Worm (Caenorhabditis elegans) whole organism, L4 larva: ENCODE measurements around the gene F56H11.2.
A peak's percentile ranks its signal among the peaks of the same experiment; 100 is the strongest.

Experiments
- D1046.2 ChIP-seq: fragments of 200-800 bp; sonication (Bioruptor generic); IDR thresholded peaks from 2 replicates; pipeline ENCODE4 v1.3.6; 2022; ENCODE audit warnings: missing genetic modification characterization, missing compliant biosample characterization
- F10B5.3 ChIP-seq: sonication (generic microtip); optimal IDR thresholded peaks from 2 replicates; lab custom pipeline; 2016; ENCODE audit warnings: mild to moderate bottlenecking, missing genetic modification characterization, missing compliant biosample characterization
- F37D6.2 ChIP-seq: sonication (generic microtip); optimal IDR thresholded peaks from 2 replicates; lab custom pipeline; 2016; ENCODE audit warnings: mild to moderate bottlenecking, missing genetic modification characterization, missing compliant biosample characterization
- Y48G9A.11 ChIP-seq: fragments of 200-800 bp; sonication (Bioruptor generic); IDR thresholded peaks from 2 replicates; pipeline ENCODE4 v1.3.6; 2022; ENCODE audit warnings: missing genetic modification reagents, missing genetic modification characterization, missing compliant biosample characterization
- Y5F2A.4 ChIP-seq: fragments of 200-800 bp; sonication (Bioruptor generic); optimal IDR thresholded peaks from 2 replicates; lab custom pipeline; 2018; ENCODE audit warnings: mild to moderate bottlenecking, missing genetic modification characterization, missing compliant biosample characterization
- aha-1 ChIP-seq: fragments of 150-350 bp; peaks from one replicate; lab custom pipeline; 2014; ENCODE audit warnings: missing biosample characterization, missing genetic modification characterization
- ama-1 ChIP-seq: fragments of 150-350 bp; optimal IDR thresholded peaks from 2 replicates; lab custom pipeline; 2014; ENCODE audit warnings: inconsistent platforms, mixed read lengths
- arid-1 ChIP-seq: fragments of 200-800 bp; sonication (Bioruptor generic); conservative IDR thresholded peaks from 2 replicates; pipeline ENCODE4 v1.3.6; 2022; ENCODE audit warnings: missing genetic modification reagents, missing genetic modification characterization, missing compliant biosample characterization
- ceh-20 ChIP-seq: fragments of 200-800 bp; sonication (Bioruptor generic); IDR thresholded peaks from 2 replicates; pipeline ENCODE4 v1.3.6; 2022; ENCODE audit warnings: missing genetic modification reagents, missing genetic modification characterization, missing compliant biosample characterization
- ceh-28 ChIP-seq: fragments of 150-350 bp; optimal IDR thresholded peaks from 2 replicates; lab custom pipeline; 2014; ENCODE audit warnings: missing biosample characterization, missing genetic modification reagents, missing genetic modification characterization
- ceh-32 ChIP-seq: sonication (generic microtip); optimal IDR thresholded peaks from 2 replicates; lab custom pipeline; 2016; ENCODE audit warnings: mild to moderate bottlenecking, missing genetic modification characterization, missing compliant biosample characterization; ENCODE audit not compliant: poor library complexity
- ceh-62 ChIP-seq: sonication (generic microtip); optimal IDR thresholded peaks from 2 replicates; lab custom pipeline; 2017; ENCODE audit warnings: missing biosample characterization, missing genetic modification characterization
- ces-1 ChIP-seq: fragments of 150-350 bp; sonication (generic microtip); optimal IDR thresholded peaks from 4 replicates; lab custom pipeline; 2014; ENCODE audit warnings: missing biosample characterization, missing genetic modification reagents, missing genetic modification characterization
- ctbp-1 ChIP-seq: fragments of 200-800 bp; sonication (Bioruptor generic); IDR thresholded peaks from 2 replicates; pipeline ENCODE4 v1.3.6; 2022; ENCODE audit warnings: missing genetic modification reagents, missing genetic modification characterization, missing compliant biosample characterization
- daf-16 ChIP-seq, 3 experiments: sonication (generic microtip); optimal IDR thresholded peaks; 2 replicates each; lab custom pipeline; 2016 to 2017; ENCODE audit warnings: missing genetic modification characterization in 3 of 3, missing genetic modification reagents in 3 of 3, mild to moderate bottlenecking in 2 of 3, missing compliant biosample characterization in 2 of 3, missing biosample characterization in 1 of 3, moderate library complexity in 1 of 3
- dmd-6 ChIP-seq: fragments of 200-800 bp; sonication (Bioruptor generic); IDR thresholded peaks from 2 replicates; pipeline ENCODE4 v1.3.6; 2022; ENCODE audit warnings: missing genetic modification reagents, missing genetic modification characterization, missing compliant biosample characterization
- dmd-8 ChIP-seq: fragments of 200-800 bp; sonication (Bioruptor generic); IDR thresholded peaks from 2 replicates; pipeline ENCODE4 v1.3.6; 2022; ENCODE audit warnings: missing genetic modification characterization, missing compliant biosample characterization
- egl-43 ChIP-seq: fragments of 200-800 bp; sonication (Bioruptor generic); IDR thresholded peaks from 2 replicates; pipeline ENCODE4 v1.3.6; 2022; ENCODE audit warnings: missing genetic modification reagents, missing genetic modification characterization, missing compliant biosample characterization
- fkh-10 ChIP-seq: fragments of 150-350 bp; optimal IDR thresholded peaks from 2 replicates; lab custom pipeline; 2014; ENCODE audit warnings: missing biosample characterization, missing genetic modification reagents, missing genetic modification characterization
- fos-1 ChIP-seq: fragments of 150-350 bp; optimal IDR thresholded peaks from 2 replicates; lab custom pipeline; 2014; ENCODE audit warnings: missing biosample characterization, missing genetic modification characterization
- hif-1 ChIP-seq, 2 experiments: sonication (generic microtip); optimal IDR thresholded peaks; 2 replicates each; lab custom pipeline; 2016 to 2017; ENCODE audit warnings: missing compliant biosample characterization in 2 of 2, missing genetic modification characterization in 2 of 2, missing genetic modification reagents in 2 of 2, missing genotype in 2 of 2, mild to moderate bottlenecking in 1 of 2
- jun-1 ChIP-seq: fragments of 150-350 bp; optimal IDR thresholded peaks from 2 replicates; lab custom pipeline; 2014; ENCODE audit warnings: missing biosample characterization, missing genetic modification reagents, missing genetic modification characterization
- lim-7 ChIP-seq: fragments of 200-800 bp; sonication (Bioruptor generic); IDR thresholded peaks from 2 replicates; pipeline ENCODE4 v1.3.6; 2022; ENCODE audit warnings: missing genetic modification characterization, missing compliant biosample characterization
- lin-1 ChIP-seq: fragments of 200-800 bp; sonication (Bioruptor generic); IDR thresholded peaks from 2 replicates; pipeline ENCODE4 v1.3.6; 2022; ENCODE audit warnings: missing genetic modification reagents, missing genetic modification characterization, missing compliant biosample characterization
- lsy-2 ChIP-seq, 2 experiments: fragments of 150-350 bp in 1 of 2; sonication (generic microtip) in 1 of 2; optimal IDR thresholded peaks; 2 replicates each; lab custom pipeline; 2014 to 2017; ENCODE audit warnings: missing biosample characterization in 2 of 2, missing genetic modification characterization in 2 of 2
- madf-9 ChIP-seq: fragments of 200-800 bp; sonication (Bioruptor generic); conservative IDR thresholded peaks from 2 replicates; pipeline ENCODE4 v1.3.6; 2022; ENCODE audit warnings: missing genetic modification reagents, missing genetic modification characterization, missing compliant biosample characterization
- mdt-29 ChIP-seq: fragments of 200-800 bp; sonication (Bioruptor generic); IDR thresholded peaks from 2 replicates; pipeline ENCODE4 v1.3.6; 2022; ENCODE audit warnings: missing genetic modification reagents, missing genetic modification characterization, missing compliant biosample characterization
- nhr-28 ChIP-seq: fragments of 150-350 bp; optimal IDR thresholded peaks from 2 replicates; lab custom pipeline; 2014; ENCODE audit warnings: missing biosample characterization, missing genetic modification characterization
- nhr-48 ChIP-seq: sonication (generic microtip); optimal IDR thresholded peaks from 2 replicates; lab custom pipeline; 2016; ENCODE audit warnings: mild to moderate bottlenecking, missing genetic modification characterization, missing compliant biosample characterization
- pqm-1 ChIP-seq: sonication (generic microtip); optimal IDR thresholded peaks from 2 replicates; lab custom pipeline; 2017; ENCODE audit warnings: missing biosample characterization, missing genetic modification characterization
- rbr-2 ChIP-seq: sonication (generic microtip); optimal IDR thresholded peaks from 2 replicates; lab custom pipeline; 2016; ENCODE audit warnings: missing genotype, missing genetic modification characterization, missing compliant biosample characterization
- sdz-12 ChIP-seq: fragments of 200-800 bp; sonication (Bioruptor generic); optimal IDR thresholded peaks from 2 replicates; lab custom pipeline; 2018; ENCODE audit warnings: mild to moderate bottlenecking, missing genetic modification characterization, missing compliant biosample characterization
- skn-1 ChIP-seq: fragments of 150-350 bp; optimal IDR thresholded peaks from 2 replicates; lab custom pipeline; 2014; ENCODE audit warnings: missing biosample characterization, missing genetic modification characterization
- snpc-4 ChIP-seq: fragments of 150-350 bp; optimal IDR thresholded peaks from 2 replicates; lab custom pipeline; 2014; ENCODE audit warnings: missing biosample characterization, missing genetic modification characterization
- tra-1 ChIP-seq: fragments of 200-800 bp; sonication (Bioruptor generic); IDR thresholded peaks from 2 replicates; pipeline ENCODE4 v1.3.6; 2022; ENCODE audit warnings: missing genetic modification reagents, missing genetic modification characterization, missing compliant biosample characterization
- vab-7 ChIP-seq: fragments of 200-800 bp; sonication (Bioruptor generic); IDR thresholded peaks from 2 replicates; pipeline ENCODE4 v1.3.6; 2022; ENCODE audit warnings: missing genetic modification reagents, missing genetic modification characterization, missing compliant biosample characterization
- zip-11 ChIP-seq: fragments of 200-800 bp; sonication (Bioruptor generic); IDR thresholded peaks from 2 replicates; pipeline ENCODE4 v1.3.6; 2022; ENCODE audit warnings: missing genetic modification characterization, missing compliant biosample characterization
- ztf-7 ChIP-seq: fragments of 150-350 bp; optimal IDR thresholded peaks from 2 replicates; lab custom pipeline; 2014; ENCODE audit warnings: missing biosample characterization, missing genetic modification characterization

F56H11.2 gene

DNA sequence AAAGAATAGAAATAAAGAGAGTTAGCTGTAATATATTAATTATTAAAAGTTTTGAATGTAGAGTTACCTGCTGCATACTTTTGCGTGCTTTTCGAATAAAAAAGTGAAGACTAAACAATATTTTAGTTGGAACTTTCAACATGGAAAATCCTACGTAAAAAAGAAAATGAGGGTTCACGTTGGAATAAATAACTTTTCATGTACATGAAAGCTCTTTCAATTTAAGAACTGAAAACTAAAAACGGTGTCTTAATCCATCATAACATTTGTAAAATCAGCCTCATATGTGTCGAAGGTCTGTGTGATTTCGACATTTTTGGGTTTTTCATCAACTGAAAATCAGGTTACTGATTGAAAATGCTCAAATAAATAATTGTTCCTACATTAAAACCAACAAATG, 26.7 kb downstream of the F56H11.2 start, which contains the start of gene ttr-9:
Gene ttr-9 (minus strand): TSS at position 101 of the 400 bp plus-strand sequence.
- TF ChIP-seq lsy-2 (tag; optimal IDR thresholded peaks at IDR 0.05; lab: Kevin White, UChicago) = no peak
- no peak for TF ChIP-seq ces-1
- no peak for TF ChIP-seq ama-1
- no peak for TF ChIP-seq lim-7 (GFP tag; lab: Robert Waterston, UW)
- TF ChIP-seq dmd-8 = no peak
- no peak for TF ChIP-seq skn-1 (tag; lab: Kevin White, UChicago)
- TF ChIP-seq aha-1 (tag; lab: Kevin White, UChicago) = no peak
- no peak for TF ChIP-seq ztf-7 (tag; lab: Kevin White, UChicago)
- TF ChIP-seq tra-1 = no peak
- TF ChIP-seq mdt-29 (GFP tag; lab: Robert Waterston, UW) = no peak
- no peak for TF ChIP-seq Y48G9A.11
- TF ChIP-seq pqm-1 (tag; lab: Kevin White, UChicago) = no peak
- TF ChIP-seq zip-11 (GFP tag; lab: Robert Waterston, UW) = no peak

DNA sequence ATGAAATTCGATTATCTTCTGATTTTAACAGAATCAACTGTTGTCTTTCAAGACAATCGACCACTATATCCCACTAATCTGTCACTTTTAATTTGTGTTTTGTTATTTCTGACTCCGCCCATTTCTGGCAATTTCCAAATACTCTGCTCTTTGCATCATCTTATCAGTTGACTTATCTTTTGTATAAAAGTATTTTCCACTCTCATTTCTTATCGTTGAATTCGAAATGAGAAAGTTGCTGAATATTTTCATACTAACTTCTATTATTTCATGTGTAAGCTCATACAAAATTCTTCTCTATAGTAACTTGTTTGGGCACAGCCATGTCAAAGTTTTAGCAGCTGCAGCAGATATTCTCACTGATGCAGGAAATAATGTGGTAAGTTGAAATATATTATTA, 32.9 kb downstream of the F56H11.2 start, which contains the start of gene ugt-21:
Gene ugt-21 (plus strand): TSS at position 212 of the 400 bp plus-strand sequence.
- TF ChIP-seq ceh-32 (tag; lab: Kevin White, UChicago) (no peak), ztf-7 (tag; lab: Kevin White, UChicago) (peak; percentile 57), jun-1 (no peak), aha-1 (tag; lab: Kevin White, UChicago) (peak; percentile 87), rbr-2 (tag; lab: Kevin White, UChicago) (no peak), fkh-10 (GFP tag; lab: Kevin White, UChicago) (no peak), daf-16 (GFP tag; optimal IDR thresholded peaks at IDR 0.05; lab: Kevin White, UChicago) (no peak), daf-16 (tag; optimal IDR thresholded peaks at IDR 0.05; lab: Kevin White, UChicago) (no peak), dmd-6 (GFP tag; lab: Robert Waterston, UW) (no peak), madf-9 (GFP tag; lab: Robert Waterston, UW) (no peak), ctbp-1 (no peak), ceh-20 (no peak)

DNA sequence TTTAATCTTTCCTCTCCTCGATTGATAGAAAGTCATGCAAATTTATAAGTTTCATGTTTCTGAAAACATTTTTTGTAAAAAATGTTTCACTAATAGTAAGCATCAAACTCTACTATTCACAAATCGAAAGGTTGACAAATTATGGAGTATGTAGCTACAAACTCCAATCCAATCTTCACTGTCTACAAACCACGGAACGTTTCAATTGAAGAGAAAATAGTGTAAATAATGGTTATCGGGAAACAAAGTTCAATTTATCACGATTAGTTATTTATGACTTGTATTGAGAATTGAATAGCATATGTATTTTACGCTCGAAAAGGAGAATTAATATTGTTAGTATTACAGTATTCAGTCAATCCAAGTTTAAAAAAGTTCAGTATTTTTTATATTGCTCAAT, 33.3 kb downstream of the F56H11.2 start:
- TF ChIP-seq nhr-28 (tag; lab: Kevin White, UChicago) (peak; percentile 94), ceh-62 (tag; lab: Kevin White, UChicago) (no peak), arid-1 (GFP tag; lab: Robert Waterston, UW) (no peak), Y5F2A.4 (GFP tag; lab: Kevin White, UChicago) (no peak), egl-43 (no peak), D1046.2 (GFP tag; lab: Robert Waterston, UW) (no peak)

DNA sequence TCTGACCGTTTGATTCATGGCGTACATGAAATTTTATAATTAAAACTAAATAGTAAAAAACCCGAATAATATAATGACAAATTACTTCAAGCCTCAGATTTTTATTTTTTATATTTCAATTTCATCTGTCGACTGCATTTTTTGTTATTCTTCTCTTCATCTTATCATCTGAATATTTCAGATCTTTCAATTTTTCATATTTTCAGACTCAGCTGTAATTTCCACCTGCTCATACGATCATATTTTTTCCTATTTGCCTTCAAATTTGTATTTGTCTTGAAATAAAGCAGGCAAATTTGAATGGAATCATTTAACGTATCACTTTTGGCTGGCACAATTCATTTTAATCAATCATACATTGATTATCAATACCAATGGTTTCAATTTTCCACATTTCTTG, 34.9 kb downstream of the F56H11.2 start, which contains the start of gene sru-4:
Gene sru-4 (plus strand): TSS at position 301 of the 400 bp plus-strand sequence.
- TF ChIP-seq nhr-48 (tag; lab: Kevin White, UChicago) = no peak
- TF ChIP-seq mdt-29 (GFP tag; lab: Robert Waterston, UW) = no peak

DNA sequence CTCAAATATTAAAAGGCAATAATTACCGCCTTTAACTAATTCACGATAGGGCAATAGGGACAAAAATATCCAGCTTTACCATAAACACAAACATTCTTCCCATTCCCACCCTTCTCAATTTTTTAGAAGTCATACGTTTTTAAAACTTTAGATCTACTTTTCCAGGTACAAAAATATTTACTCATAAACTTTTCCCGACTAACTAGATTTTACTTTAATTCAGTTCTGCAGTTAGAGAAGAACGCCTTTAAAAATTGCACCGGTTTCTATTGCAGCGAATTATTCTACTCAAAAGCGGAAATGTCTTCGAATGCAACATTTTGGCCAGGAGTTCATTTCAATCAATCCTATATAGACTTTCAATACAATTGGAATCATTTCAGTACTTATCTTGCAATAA, 36.7 kb downstream of the F56H11.2 start, which contains the start of gene sru-3:
Gene sru-3 (plus strand): TSS at position 301 of the 400 bp plus-strand sequence.
- no peak for TF ChIP-seq vab-7 (GFP tag; lab: Robert Waterston, UW)

DNA sequence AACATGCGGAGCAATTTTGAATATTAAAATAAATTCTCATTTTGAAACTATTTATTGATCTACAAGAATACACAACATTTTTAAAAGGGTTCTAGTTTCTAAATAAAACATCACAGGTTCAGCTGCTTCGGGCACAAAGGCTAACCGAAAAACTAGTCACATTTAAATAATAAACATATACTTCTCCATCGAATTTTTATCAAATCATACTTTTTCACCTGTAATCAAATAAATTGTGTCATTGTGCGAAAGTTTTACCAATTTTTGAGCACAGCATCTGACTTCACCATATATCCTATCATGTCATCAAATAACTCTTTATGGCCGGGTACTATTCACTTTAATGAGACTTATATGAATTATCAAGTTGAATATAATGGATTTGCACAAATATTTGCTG, 42.7 kb downstream of the F56H11.2 start, which contains the start of gene sru-6:
Gene sru-6 (plus strand): TSS at position 301 of the 400 bp plus-strand sequence.
- TF ChIP-seq hif-1 (tag; optimal IDR thresholded peaks at IDR 0.05; lab: Kevin White, UChicago) (no peak), lin-1 (GFP tag; lab: Robert Waterston, UW) (no peak), zip-11 (GFP tag; lab: Robert Waterston, UW) (no peak), ceh-28 (tag; lab: Kevin White, UChicago) (no peak), snpc-4 (tag; lab: Kevin White, UChicago) (no peak), fos-1 (no peak), F37D6.2 (no peak), F10B5.3 (tag; lab: Kevin White, UChicago) (no peak), sdz-12 (GFP tag; lab: Kevin White, UChicago) (no peak)
- TF ChIP-seq, all 104 proteins: peak for 0
